Worm (Caenorhabditis elegans): Measurements from ENCODE around the gene idi-1.
A peak's percentile ranks its signal among the peaks of the same experiment; 100 is the strongest.

The idi-1 gene

DNA sequence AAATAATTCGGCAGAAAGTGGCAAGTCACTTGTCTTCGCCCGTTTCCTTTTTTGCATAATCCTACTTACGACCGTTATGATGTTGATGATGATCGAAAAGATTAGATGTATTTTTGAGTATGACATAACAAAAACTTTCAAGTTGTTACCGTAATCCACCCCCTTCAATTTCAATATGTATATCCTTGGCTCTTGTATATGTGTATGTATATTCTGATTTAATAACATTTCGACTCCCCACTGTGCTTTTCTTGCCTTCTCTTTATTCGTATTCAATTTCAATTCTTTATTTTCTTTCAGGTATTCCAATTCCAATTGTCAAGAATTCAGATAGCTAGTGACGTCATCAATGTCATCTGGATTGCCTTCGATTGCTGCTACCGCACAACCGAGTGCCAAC is 24.5 kb upstream of the idi-1 start, which contains the start of gene pros-1:
Gene pros-1, plus strand, starts transcription at position 301 of the 400 bp plus-strand sequence.
- no peak for TF ChIP-seq fkh-8 (tag; optimal IDR thresholded peaks at IDR 0.05)
- no peak for TF ChIP-seq ets-5 (GFP tag; IDR thresholded peaks at IDR 0.05)
- no peak for TF ChIP-seq nhr-77 (tag; optimal IDR thresholded peaks at IDR 0.05)
- no peak for TF ChIP-seq hlh-17 (GFP tag; optimal IDR thresholded peaks at IDR 0.05; ENCODE audit: borderline replicate concordance)
- no peak for TF ChIP-seq pag-3 (tag; optimal IDR thresholded peaks at IDR 0.05; ENCODE audit: borderline replicate concordance, insufficient read depth)
- TF ChIP-seq unc-130 (tag; optimal IDR thresholded peaks at IDR 0.05), result no peak
- no peak for TF ChIP-seq fos-1 (tag; optimal IDR thresholded peaks at IDR 0.05)

DNA sequence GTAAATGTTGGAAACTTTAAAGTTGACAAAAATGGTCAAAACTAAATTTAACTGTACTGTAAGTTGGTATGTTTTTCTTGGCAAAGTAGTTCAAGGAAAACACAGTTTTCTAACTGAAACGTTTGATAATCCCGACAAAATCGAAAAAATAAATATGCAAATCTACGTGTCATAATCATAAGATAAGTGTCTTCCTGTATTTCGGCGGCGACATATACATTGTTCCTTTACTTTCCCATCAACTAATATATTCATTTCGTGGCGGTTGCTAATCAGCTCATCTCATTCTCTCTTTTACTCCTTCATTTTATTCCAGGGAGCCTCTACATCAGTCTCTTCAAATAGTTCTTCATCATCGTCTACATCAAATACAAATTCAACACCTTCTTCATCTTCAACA is 23.7 kb upstream of the idi-1 start:
- TF ChIP-seq tbx-2 (tag; optimal IDR thresholded peaks at IDR 0.05), result no peak
- no peak for TF ChIP-seq pag-3 (tag; optimal IDR thresholded peaks at IDR 0.05; ENCODE audit: borderline replicate concordance, insufficient read depth)
- no peak for TF ChIP-seq vab-15 (tag; optimal IDR thresholded peaks at IDR 0.05)
- TF ChIP-seq fkh-8 (tag; optimal IDR thresholded peaks at IDR 0.05), result no peak
- TF ChIP-seq zag-1 (tag; optimal IDR thresholded peaks at IDR 0.05), result no peak
- TF ChIP-seq jun-1 (tag; optimal IDR thresholded peaks at IDR 0.05), result no peak
- TF ChIP-seq tlp-1 (tag; optimal IDR thresholded peaks at IDR 0.05), result no peak
- TF ChIP-seq lir-3 (tag; optimal IDR thresholded peaks at IDR 0.05; ENCODE audit: poor library complexity), result no peak
- no peak for TF ChIP-seq dsc-1 (tag; optimal IDR thresholded peaks at IDR 0.05)
- TF ChIP-seq elt-3 (tag; optimal IDR thresholded peaks at IDR 0.05), result no peak
- TF ChIP-seq ceh-63 (GFP tag; optimal IDR thresholded peaks at IDR 0.05), result no peak
- TF ChIP-seq fos-1 (tag; optimal IDR thresholded peaks at IDR 0.05), result no peak
- TF ChIP-seq lin-39 (tag; optimal IDR thresholded peaks at IDR 0.05), result no peak
- TF ChIP-seq ztf-4 (tag; optimal IDR thresholded peaks at IDR 0.05), result no peak
- no peak for TF ChIP-seq zip-4 (GFP tag; optimal IDR thresholded peaks at IDR 0.05)
- no peak for TF ChIP-seq blmp-1 (tag; optimal IDR thresholded peaks at IDR 0.05)
- TF ChIP-seq C34B4.2 (tag; optimal IDR thresholded peaks at IDR 0.05), result no peak

- TF ChIP-seq Y116A8C.19 (tag; optimal IDR thresholded peaks at IDR 0.05; ENCODE audit: borderline replicate concordance) (no peak), lsy-2 (tag; optimal IDR thresholded peaks at IDR 0.05) (peak in 1 of 2 experiments; percentile 12), snpc-4 (tag; optimal IDR thresholded peaks at IDR 0.05) (peak; percentile 5), ztf-4 (tag; optimal IDR thresholded peaks at IDR 0.05) (no peak), xbp-1 (tag; optimal IDR thresholded peaks at IDR 0.05) (no peak), efl-1 (optimal IDR thresholded peaks at IDR 0.05) (peak in 1 of 2 experiments; percentile 15), efl-1 (GFP tag; optimal IDR thresholded peaks at IDR 0.05 in 1 of 2) (no peak), nhr-20 (tag; optimal IDR thresholded peaks at IDR 0.05) (no peak), rnt-1 (tag; optimal IDR thresholded peaks at IDR 0.05) (peak; percentile 36), fkh-4 (tag; optimal IDR thresholded peaks at IDR 0.05; ENCODE audit: borderline replicate concordance) (no peak), nhr-19 (GFP tag; conservative IDR thresholded peaks at IDR 0.05) (0 out of 2 replicates have a peak, but pooled peaks have one; percentile 11)
Measured at ce11 chrIII:8069206-8069605, 22.3 kb upstream of the idi-1 start.

DNA sequence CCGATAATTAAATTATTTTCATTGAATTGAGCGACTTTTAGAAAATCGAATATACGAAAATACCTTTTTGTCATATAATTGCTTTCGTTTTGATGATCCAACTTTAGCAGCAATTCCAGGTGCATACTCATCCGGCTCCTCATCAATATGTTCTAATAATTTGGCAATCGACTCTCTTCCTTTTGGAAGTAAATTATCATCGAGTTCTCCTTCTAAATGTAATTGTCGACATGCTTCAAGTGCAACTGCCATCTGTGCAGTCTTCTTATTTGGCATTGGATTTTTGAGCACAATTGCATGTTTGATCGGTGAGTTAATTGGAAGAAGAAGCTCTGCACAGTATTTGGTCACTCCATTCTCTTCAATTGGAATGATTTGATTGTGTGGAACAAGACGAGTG is 14.3 kb upstream of the idi-1 start:
- TF ChIP-seq grh-1 (GFP tag; IDR thresholded peaks at IDR 0.05) (no peak), ces-1 (GFP tag; optimal IDR thresholded peaks at IDR 0.05) (no peak), sptf-1 (tag; optimal IDR thresholded peaks at IDR 0.05) (no peak), swsn-7 (tag; optimal IDR thresholded peaks at IDR 0.05) (no peak), tlp-1 (tag; optimal IDR thresholded peaks at IDR 0.05) (no peak), Y116A8C.19 (tag; optimal IDR thresholded peaks at IDR 0.05; ENCODE audit: borderline replicate concordance) (no peak), nhr-77 (tag; optimal IDR thresholded peaks at IDR 0.05) (no peak), vab-15 (tag; optimal IDR thresholded peaks at IDR 0.05) (no peak), elt-3 (tag; optimal IDR thresholded peaks at IDR 0.05) (no peak), nhr-19 (GFP tag; conservative IDR thresholded peaks at IDR 0.05) (no peak), lin-14 (GFP tag; optimal IDR thresholded peaks at IDR 0.05) (no peak), nhr-47 (tag; optimal IDR thresholded peaks at IDR 0.05) (no peak), unc-98 (GFP tag; IDR thresholded peaks at IDR 0.05) (no peak), nhr-85 (tag) (no peak), lin-13 (GFP tag; optimal IDR thresholded peaks at IDR 0.05) (no peak)

All from whole organism, L1 larva.